Fruit fly (Drosophila melanogaster) whole organism, embryonic: Measurements from ENCODE around the gene TwdlX.

Experiments
- Atf-2 ChIP-seq: fragments of 200-800 bp; sonication (Bioruptor generic); optimal IDR thresholded peaks from 2 replicates; lab custom pipeline; 2016; ENCODE audit warnings: missing biosample characterization, missing genetic modification characterization
- Atf6 ChIP-seq: fragments of 200-800 bp; sonication (Bioruptor generic); IDR thresholded peaks from 2 replicates; pipeline ENCODE4 v1.3.6; 2022; ENCODE audit warnings: missing biosample characterization, missing genetic modification characterization
- CG11456 ChIP-seq: fragments of 200-800 bp; sonication (Bioruptor generic); IDR thresholded peaks from 3 replicates; pipeline ENCODE4 v1.3.6; 2022; ENCODE audit warnings: missing biosample characterization, missing genetic modification characterization
- CG11695 ChIP-seq: fragments of 200-800 bp; sonication (Bioruptor generic); IDR thresholded peaks from 3 replicates; pipeline ENCODE4 v1.3.6; 2022; ENCODE audit warnings: missing biosample characterization, missing genetic modification characterization
- CG13424 ChIP-seq: fragments of 200-800 bp; sonication (Bioruptor generic); optimal IDR thresholded peaks from 2 replicates; lab custom pipeline; 2019; ENCODE audit warnings: missing biosample characterization, mild to moderate bottlenecking, missing genetic modification characterization, moderate library complexity
- CG13624 ChIP-seq: fragments of 200-800 bp; sonication (Bioruptor generic); optimal IDR thresholded peaks from 2 replicates; lab custom pipeline; 2016; ENCODE audit warnings: missing biosample characterization, missing genetic modification characterization
- CG15011 ChIP-seq: fragments of 200-800 bp; sonication (Bioruptor generic); optimal IDR thresholded peaks from 3 replicates; lab custom pipeline; 2018; ENCODE audit warnings: missing biosample characterization, mild to moderate bottlenecking, missing genetic modification characterization
- CG15479 ChIP-seq: fragments of 200-800 bp; sonication (Bioruptor generic); optimal IDR thresholded peaks from 3 replicates; lab custom pipeline; 2019; ENCODE audit warnings: missing biosample characterization, mild to moderate bottlenecking, missing genetic modification characterization, moderate library complexity
- CG16815 ChIP-seq: fragments of 200-800 bp; sonication (Bioruptor generic); optimal IDR thresholded peaks from 3 replicates; lab custom pipeline; 2017; ENCODE audit warnings: missing biosample characterization, mild to moderate bottlenecking, missing genetic modification characterization
- CG17361 ChIP-seq: fragments of 200-800 bp; sonication (Bioruptor generic); IDR thresholded peaks from 3 replicates; pipeline ENCODE4 v1.3.6; 2022; ENCODE audit warnings: missing biosample characterization, missing genetic modification characterization
- CG18262 ChIP-seq: fragments of 200-800 bp; optimal IDR thresholded peaks from 3 replicates; lab custom pipeline; 2019; ENCODE audit warnings: missing biosample characterization, mild to moderate bottlenecking, missing genetic modification characterization, moderate library complexity
- CG1832 ChIP-seq: fragments of 200-800 bp; sonication (Bioruptor generic); optimal IDR thresholded peaks from 2 replicates; lab custom pipeline; 2017; ENCODE audit warnings: missing biosample characterization, mild to moderate bottlenecking, missing genetic modification characterization, inconsistent platforms
- CG30431 ChIP-seq: fragments of 200-800 bp; sonication (Bioruptor generic); optimal IDR thresholded peaks from 2 replicates; lab custom pipeline; 2017; ENCODE audit warnings: missing biosample characterization, missing genetic modification characterization
- CG31388 ChIP-seq: fragments of 200-800 bp; sonication (Bioruptor generic); optimal IDR thresholded peaks from 2 replicates; lab custom pipeline; 2016; ENCODE audit warnings: missing biosample characterization, missing genetic modification characterization
- CG3163 ChIP-seq: fragments of 200-800 bp; sonication (Bioruptor generic); optimal IDR thresholded peaks from 3 replicates; lab custom pipeline; 2016; ENCODE audit warnings: missing biosample characterization, missing genetic modification characterization
- CG6272 ChIP-seq: fragments of 200-800 bp; sonication (Bioruptor generic); IDR thresholded peaks from 2 replicates; pipeline ENCODE4 v1.3.6; 2022; ENCODE audit warnings: missing biosample characterization, missing genetic modification characterization
- CG7357 ChIP-seq: fragments of 200-800 bp; sonication (Bioruptor generic); IDR thresholded peaks from 3 replicates; pipeline ENCODE4 v1.3.6; 2022; ENCODE audit warnings: missing biosample characterization, missing genetic modification characterization
- CG7963 ChIP-seq: fragments of 200-800 bp; sonication (Bioruptor generic); IDR thresholded peaks from 3 replicates; pipeline ENCODE4 v1.3.6; 2022; ENCODE audit warnings: missing biosample characterization, missing genetic modification characterization; ENCODE audit not compliant: partially characterized antibody
- CHES-1-like ChIP-seq: fragments of 200-800 bp; sonication (Bioruptor generic); optimal IDR thresholded peaks from 2 replicates; lab custom pipeline; 2016; ENCODE audit warnings: missing biosample characterization, missing genetic modification characterization
- D19A ChIP-seq: fragments of 200-800 bp; optimal IDR thresholded peaks from 3 replicates; lab custom pipeline; 2019; ENCODE audit warnings: missing biosample characterization, mild to moderate bottlenecking, missing genetic modification characterization, moderate library complexity
- Deaf1 ChIP-seq: fragments of 200-800 bp; optimal IDR thresholded peaks from 3 replicates; lab custom pipeline; 2019; ENCODE audit warnings: missing biosample characterization, mild to moderate bottlenecking, missing genetic modification characterization, moderate library complexity
- Dll ChIP-seq: fragments of 200-800 bp; sonication (Bioruptor generic); IDR thresholded peaks from 4 replicates; pipeline ENCODE4 v1.3.6; 2022; ENCODE audit warnings: missing biosample characterization, missing genetic modification characterization; ENCODE audit not compliant: partially characterized antibody
- Doc2 ChIP-seq: fragments of 200-800 bp; sonication (Bioruptor generic); IDR thresholded peaks from 2 replicates; pipeline ENCODE4 v1.3.6; 2022; ENCODE audit warnings: missing biosample characterization, missing genetic modification characterization
- Elba2 ChIP-seq: fragments of 200-800 bp; sonication (Bioruptor generic); optimal IDR thresholded peaks from 3 replicates; lab custom pipeline; 2016; ENCODE audit warnings: missing biosample characterization, missing genetic modification characterization
- Ets65A ChIP-seq: fragments of 200-800 bp; sonication (Bioruptor generic); peaks from one replicate; lab custom pipeline; 2016; ENCODE audit warnings: missing biosample characterization, missing genetic modification characterization
- Hmr ChIP-seq: fragments of 200-800 bp; sonication (Bioruptor generic); optimal IDR thresholded peaks from 3 replicates; lab custom pipeline; 2017; ENCODE audit warnings: mild to moderate bottlenecking, missing biosample characterization, missing genetic modification reagents, missing genetic modification characterization
- MESR4 ChIP-seq: fragments of 200-800 bp; sonication (Bioruptor generic); optimal IDR thresholded peaks from 2 replicates; lab custom pipeline; 2018; ENCODE audit warnings: missing biosample characterization, mild to moderate bottlenecking, missing genetic modification characterization, moderate library complexity
- MTF-1 ChIP-seq: fragments of 200-800 bp; sonication (Bioruptor generic); optimal IDR thresholded peaks from 2 replicates; lab custom pipeline; 2018; ENCODE audit warnings: missing biosample characterization, mild to moderate bottlenecking, missing genetic modification characterization, borderline replicate concordance
- Med ChIP-seq: fragments of 200-800 bp; sonication (Bioruptor generic); peaks from one replicate; lab custom pipeline; 2016; ENCODE audit warnings: missing biosample characterization, missing genetic modification characterization, mild to moderate bottlenecking, inconsistent platforms, moderate library complexity
- NFAT ChIP-seq: fragments of 200-800 bp; sonication (Bioruptor generic); IDR thresholded peaks from 2 replicates; pipeline ENCODE4 v1.3.6; 2022; ENCODE audit warnings: missing biosample characterization, missing genetic modification characterization
- Sry-β ChIP-seq: fragments of 200-800 bp; sonication (Bioruptor generic); optimal IDR thresholded peaks from 2 replicates; lab custom pipeline; 2018; ENCODE audit warnings: missing biosample characterization, mild to moderate bottlenecking, missing genetic modification characterization, moderate library complexity
- Tbp ChIP-seq: fragments of >200 bp; optimal IDR thresholded peaks from 2 replicates; lab custom pipeline; 2018; ENCODE audit warnings: missing biosample characterization, missing genetic modification characterization
- abd-A ChIP-seq: fragments of 200-800 bp; sonication (Bioruptor generic); optimal IDR thresholded peaks from 3 replicates; lab custom pipeline; 2019; ENCODE audit warnings: missing biosample characterization, mild to moderate bottlenecking, missing genetic modification characterization, moderate library complexity
- aop ChIP-seq: fragments of 200-800 bp; sonication (Bioruptor generic); IDR thresholded peaks from 2 replicates; pipeline ENCODE4 v1.3.6; 2022; ENCODE audit warnings: missing biosample characterization, missing genetic modification characterization
- ap ChIP-seq: fragments of 200-800 bp; sonication (Bioruptor generic); IDR thresholded peaks from 2 replicates; pipeline ENCODE4 v1.3.6; 2022; ENCODE audit warnings: missing biosample characterization, missing genetic modification characterization
- bowl ChIP-seq: fragments of 200-800 bp; sonication (Bioruptor generic); IDR thresholded peaks from 2 replicates; pipeline ENCODE4 v1.3.6; 2022; ENCODE audit warnings: missing biosample characterization, missing genetic modification characterization
- croc ChIP-seq: fragments of 200-800 bp; sonication (Bioruptor generic); conservative IDR thresholded peaks from 3 replicates; pipeline ENCODE4 v1.3.6; 2022; ENCODE audit warnings: missing biosample characterization, missing genetic modification characterization
- danr ChIP-seq: fragments of 200-800 bp; sonication (Bioruptor generic); IDR thresholded peaks from 2 replicates; pipeline ENCODE4 v1.3.6; 2022; ENCODE audit warnings: missing biosample characterization, missing genetic modification characterization
- dmrt99B ChIP-seq: fragments of 200-800 bp; sonication (Bioruptor generic); optimal IDR thresholded peaks from 2 replicates; lab custom pipeline; 2018; ENCODE audit warnings: missing biosample characterization, mild to moderate bottlenecking, missing genetic modification characterization, moderate library complexity
- ftz-f1 ChIP-seq: fragments of 200-800 bp; sonication (Bioruptor generic); optimal IDR thresholded peaks from 2 replicates; lab custom pipeline; 2016; ENCODE audit warnings: missing biosample characterization, missing genetic modification characterization
- gcm ChIP-seq: fragments of 200-800 bp; sonication (Bioruptor generic); optimal IDR thresholded peaks from 2 replicates; lab custom pipeline; 2019; ENCODE audit warnings: missing biosample characterization, mild to moderate bottlenecking, missing genetic modification characterization, moderate library complexity
- gsb ChIP-seq: fragments of 200-800 bp; sonication (Bioruptor generic); IDR thresholded peaks from 2 replicates; pipeline ENCODE4 v1.3.6; 2022; ENCODE audit warnings: missing biosample characterization, missing genetic modification characterization
- ind ChIP-seq: fragments of 200-800 bp; sonication (Bioruptor generic); optimal IDR thresholded peaks from 3 replicates; lab custom pipeline; 2016; ENCODE audit warnings: missing biosample characterization, missing genetic modification characterization
- lola ChIP-seq, 3 experiments: fragments of >200 bp in 2 of 3; fragments of 200-800 bp in 1 of 3; sonication (Bioruptor generic) in 1 of 3; optimal IDR thresholded peaks; 2 replicates each; lab custom pipeline; 2017 to 2019; ENCODE audit warnings: missing biosample characterization in 3 of 3, missing genetic modification characterization in 3 of 3, mild to moderate bottlenecking in 1 of 3, moderate library complexity in 1 of 3
- pum ChIP-seq: fragments of 200-800 bp; sonication (Bioruptor generic); optimal IDR thresholded peaks from 2 replicates; lab custom pipeline; 2016; ENCODE audit warnings: missing biosample characterization, missing genetic modification characterization
- run ChIP-seq: fragments of 200-800 bp; sonication (Bioruptor generic); optimal IDR thresholded peaks from 3 replicates; lab custom pipeline; 2018; ENCODE audit warnings: missing biosample characterization, mild to moderate bottlenecking, missing genetic modification characterization
- sens-2 ChIP-seq: fragments of 200-800 bp; sonication (Bioruptor generic); IDR thresholded peaks from 2 replicates; pipeline ENCODE4 v1.3.6; 2022; ENCODE audit warnings: missing biosample characterization, missing genetic modification characterization
- sug ChIP-seq: fragments of 200-800 bp; optimal IDR thresholded peaks from 2 replicates; lab custom pipeline; 2019; ENCODE audit warnings: missing biosample characterization, mild to moderate bottlenecking, missing genetic modification characterization, moderate library complexity
- tna ChIP-seq: fragments of 200-800 bp; sonication (Bioruptor generic); IDR thresholded peaks from 2 replicates; pipeline ENCODE4 v1.3.6; 2022; ENCODE audit warnings: missing biosample characterization, missing genetic modification characterization; ENCODE audit not compliant: partially characterized antibody
- vfl ChIP-seq: fragments of 200-800 bp; sonication (Bioruptor generic); optimal IDR thresholded peaks from 2 replicates; lab custom pipeline; 2016; ENCODE audit warnings: missing biosample characterization, missing genetic modification characterization
- vnd ChIP-seq: fragments of 200-800 bp; sonication (Bioruptor generic); IDR thresholded peaks from 3 replicates; pipeline ENCODE4 v1.3.6; 2022; ENCODE audit warnings: missing biosample characterization, missing genetic modification characterization; ENCODE audit not compliant: partially characterized antibody
- wor ChIP-seq: fragments of 200-800 bp; sonication (Bioruptor generic); IDR thresholded peaks from 2 replicates; pipeline ENCODE4 v1.3.6; 2022; ENCODE audit warnings: missing biosample characterization, missing genetic modification characterization

Gene TwdlX

dm6 chrX:16695658-16696181 is 35.2 kb upstream of the TwdlX start, which contains the start of gene CG4678 (continued):
- no peak for TF ChIP-seq CG7357
- no peak for TF ChIP-seq vnd
- no peak for TF ChIP-seq Atf-2
- no peak for TF ChIP-seq Dll (GFP tag; lab: Robert Waterston, UW)
- no peak for TF ChIP-seq MESR4 (GFP tag; lab: Kevin White, UChicago)
- TF ChIP-seq aop (GFP tag; lab: Robert Waterston, UW): no peak
- no peak for TF ChIP-seq CG31388 (GFP tag; lab: Kevin White, UChicago)
- no peak for TF ChIP-seq bowl (GFP tag; lab: Robert Waterston, UW)
- no peak for TF ChIP-seq abd-A
- TF ChIP-seq CG15479 (GFP tag; lab: Kevin White, UChicago): no peak
- TF ChIP-seq CG1832: no peak
- TF ChIP-seq croc (GFP tag; lab: Robert Waterston, UW): no peak
- TF ChIP-seq CG11695: no peak
- TF ChIP-seq Tbp (GFP tag; lab: Kevin White, UChicago): no peak
- no peak for TF ChIP-seq dmrt99B (tag; lab: Kevin White, UChicago)
- TF ChIP-seq gsb (GFP tag; lab: Robert Waterston, UW): no peak
- TF ChIP-seq pum: no peak
- TF ChIP-seq CG13424: no peak
- TF ChIP-seq CG11456 (GFP tag; lab: Robert Waterston, UW): no peak
- no peak for TF ChIP-seq CG3163 (GFP tag; lab: Kevin White, UChicago)
- no peak for TF ChIP-seq CG7963 (GFP tag; lab: Robert Waterston, UW)
- no peak for TF ChIP-seq tna (GFP tag; lab: Robert Waterston, UW)
- TF ChIP-seq vfl (GFP tag; lab: Kevin White, UChicago): no peak
- no peak for TF ChIP-seq danr (GFP tag; lab: Robert Waterston, UW)
- TF ChIP-seq Sry-β (GFP tag; lab: Kevin White, UChicago): no peak
- TF ChIP-seq sens-2: no peak
- TF ChIP-seq MTF-1 (GFP tag; lab: Kevin White, UChicago): no peak
- TF ChIP-seq CG16815 (GFP tag; lab: Kevin White, UChicago): no peak
- no peak for TF ChIP-seq Elba2 (GFP tag; lab: Kevin White, UChicago)
- no peak for TF ChIP-seq D19A (tag; lab: Kevin White, UChicago)
- no peak for TF ChIP-seq NFAT (GFP tag; lab: Robert Waterston, UW)
- TF ChIP-seq Ets65A (GFP tag; lab: Kevin White, UChicago): peak; percentile 93
- TF ChIP-seq sug (tag; lab: Kevin White, UChicago): no peak
- no peak for TF ChIP-seq CG30431 (GFP tag; lab: Kevin White, UChicago)
- TF ChIP-seq run (tag; lab: Kevin White, UChicago): no peak
- TF ChIP-seq CG18262: no peak
- peak; percentile 81 for TF ChIP-seq Med (GFP tag; lab: Kevin White, UChicago)
- TF ChIP-seq ind (GFP tag; lab: Kevin White, UChicago): no peak
- TF ChIP-seq ap (GFP tag; lab: Robert Waterston, UW): no peak
- TF ChIP-seq Doc2 (GFP tag; lab: Robert Waterston, UW): no peak
- TF ChIP-seq Atf6 (GFP tag; lab: Robert Waterston, UW): no peak
- no peak for TF ChIP-seq CG13624
- no peak for TF ChIP-seq Deaf1 (tag; lab: Kevin White, UChicago)
- no peak for TF ChIP-seq Hmr (GFP tag; lab: Kevin White, UChicago)
- TF ChIP-seq CHES-1-like (GFP tag; lab: Kevin White, UChicago): no peak
- TF ChIP-seq wor: no peak
- no peak for TF ChIP-seq ftz-f1
- no peak for TF ChIP-seq CG15011 (GFP tag; lab: Kevin White, UChicago)
- TF ChIP-seq CG17361 (GFP tag; lab: Robert Waterston, UW): no peak
- TF ChIP-seq lola (GFP tag; optimal IDR thresholded peaks at IDR 0.05; lab: Kevin White, UChicago): no peak
- TF ChIP-seq gcm: no peak
- no peak for TF ChIP-seq CG6272 (GFP tag; lab: Robert Waterston, UW)
